Worm (Caenorhabditis elegans) whole organism, young adult: Measurements from ENCODE around the gene F57E7.4.

ENCODE experiments used
- F33H1.4 ChIP-seq: fragments of 200-800 bp; sonication (Bioruptor generic); IDR thresholded peaks from 2 replicates; pipeline ENCODE4 v1.3.6; 2022; ENCODE audit warnings: missing genetic modification reagents, missing genetic modification characterization, missing compliant biosample characterization
- F49E8.2 ChIP-seq: sonication (generic microtip); optimal IDR thresholded peaks from 3 replicates; lab custom pipeline; 2017; ENCODE audit warnings: missing genetic modification characterization, mild to moderate bottlenecking, missing compliant biosample characterization, antibody characterized with exemption, moderate library complexity; ENCODE audit not compliant: insufficient read depth
- F57C9.4 ChIP-seq: sonication (generic microtip); optimal IDR thresholded peaks from 2 replicates; lab custom pipeline; 2017; ENCODE audit warnings: mild to moderate bottlenecking, missing genetic modification characterization, missing compliant biosample characterization
- Y53G8AR.9 ChIP-seq: fragments of 200-800 bp; sonication (Bioruptor generic); conservative IDR thresholded peaks from 2 replicates; pipeline ENCODE4 v1.3.6; 2022; ENCODE audit warnings: missing genetic modification reagents, missing genetic modification characterization, missing compliant biosample characterization
- Y95B8A.8 ChIP-seq: fragments of 200-800 bp; sonication (Bioruptor generic); IDR thresholded peaks from 2 replicates; pipeline ENCODE4 v1.3.6; 2022; ENCODE audit warnings: missing genetic modification reagents, missing genetic modification characterization, missing compliant biosample characterization
- atf-7 ChIP-seq: sonication (generic microtip); optimal IDR thresholded peaks from 2 replicates; lab custom pipeline; 2017; ENCODE audit warnings: mild to moderate bottlenecking, missing genetic modification characterization, missing compliant biosample characterization
- bed-2 ChIP-seq: fragments of 200-800 bp; sonication (Bioruptor generic); IDR thresholded peaks from 2 replicates; pipeline ENCODE4 v1.3.6; 2022; ENCODE audit warnings: missing genetic modification reagents, missing genetic modification characterization, missing compliant biosample characterization
- ceh-27 ChIP-seq: fragments of 200-800 bp; sonication (Bioruptor generic); optimal IDR thresholded peaks from 2 replicates; lab custom pipeline; 2018; ENCODE audit warnings: mild to moderate bottlenecking, missing genetic modification characterization, moderate library complexity, missing compliant biosample characterization
- ceh-91 ChIP-seq: fragments of 200-800 bp; sonication (Bioruptor generic); IDR thresholded peaks from 2 replicates; pipeline ENCODE4 v1.3.6; 2022; ENCODE audit warnings: missing genetic modification reagents, missing genetic modification characterization, missing compliant biosample characterization
- die-1 ChIP-seq: sonication (generic microtip); optimal IDR thresholded peaks from 2 replicates; lab custom pipeline; 2016; ENCODE audit warnings: missing genotype, mild to moderate bottlenecking, missing genetic modification characterization, missing compliant biosample characterization
- lin-35 ChIP-seq, 3 experiments: fragments of 150-350 bp in 2 of 3; sonication (generic microtip) in 1 of 3; optimal IDR thresholded peaks; 2 replicates each; lab custom pipeline; 2014 to 2018; ENCODE audit warnings: missing biosample characterization in 3 of 3, missing genetic modification characterization in 3 of 3, missing genetic modification reagents in 3 of 3
- lir-1 ChIP-seq: fragments of 200-800 bp; sonication (Bioruptor generic); conservative IDR thresholded peaks from 2 replicates; pipeline ENCODE4 v1.3.6; 2022; ENCODE audit warnings: missing genetic modification reagents, missing genetic modification characterization, missing compliant biosample characterization
- lsy-27 ChIP-seq: sonication (generic microtip); optimal IDR thresholded peaks from 2 replicates; lab custom pipeline; 2017; ENCODE audit warnings: missing genetic modification characterization, mild to moderate bottlenecking, missing compliant biosample characterization, antibody characterized with exemption, missing genotype, borderline replicate concordance; ENCODE audit not compliant: insufficient read depth
- madf-10 ChIP-seq: sonication (generic microtip); optimal IDR thresholded peaks from 2 replicates; lab custom pipeline; 2016; ENCODE audit warnings: mild to moderate bottlenecking, missing genetic modification characterization, missing compliant biosample characterization
- madf-3 ChIP-seq: fragments of 200-800 bp; sonication (Bioruptor generic); IDR thresholded peaks from 2 replicates; pipeline ENCODE4 v1.3.6; 2022; ENCODE audit warnings: missing genetic modification reagents, missing genetic modification characterization, missing compliant biosample characterization
- snpc-4 ChIP-seq, 5 experiments: fragments of 150-350 bp in 1 of 5; sonication (generic microtip) in 4 of 5; optimal IDR thresholded peaks; 2 replicates each; lab custom pipeline; 2014 to 2018; ENCODE audit warnings: missing genetic modification characterization in 5 of 5, missing biosample characterization in 3 of 5, antibody characterized with exemption in 2 of 5, mild to moderate bottlenecking in 2 of 5, missing compliant biosample characterization in 2 of 5, missing genotype in 2 of 5, moderate library complexity in 2 of 5, missing genetic modification reagents in 1 of 5
- xnd-1 ChIP-seq: sonication (generic microtip); optimal IDR thresholded peaks from 2 replicates; lab custom pipeline; 2016; ENCODE audit warnings: missing genotype, missing genetic modification reagents, missing genetic modification characterization, missing compliant biosample characterization
- ztf-18 ChIP-seq: sonication (generic microtip); optimal IDR thresholded peaks from 2 replicates; lab custom pipeline; 2016; ENCODE audit warnings: missing genotype, mild to moderate bottlenecking, missing genetic modification characterization, missing compliant biosample characterization

The F57E7.4 gene

ce11 chrV:16435510-16435909 is 45.3 kb downstream of the F57E7.4 start, which contains the start of the genes F26D2.13 and F26D2.14:
Gene F26D2.13, minus strand, starts transcription at chrV:16435610.
Gene F26D2.14, plus strand, starts transcription at chrV:16435855.
- TF ChIP-seq atf-7 (tag; lab: Kevin White, UChicago), result no peak
- no peak for TF ChIP-seq xnd-1 (tag; lab: Kevin White, UChicago)
- no peak for TF ChIP-seq lin-35 (GFP tag; optimal IDR thresholded peaks at IDR 0.05; lab: Kevin White, UChicago)
- TF ChIP-seq die-1 (tag; lab: Kevin White, UChicago), result no peak
- TF ChIP-seq Y53G8AR.9 (GFP tag; lab: Robert Waterston, UW), result no peak
- no peak for TF ChIP-seq snpc-4 (GFP tag; optimal IDR thresholded peaks at IDR 0.05; lab: Kevin White, UChicago)
- no peak for TF ChIP-seq snpc-4 (tag; optimal IDR thresholded peaks at IDR 0.05; lab: Kevin White, UChicago)
- TF ChIP-seq madf-3 (GFP tag; lab: Robert Waterston, UW), result no peak
- TF ChIP-seq ceh-27 (GFP tag; lab: Kevin White, UChicago), result no peak
- no peak for TF ChIP-seq F33H1.4 (GFP tag; lab: Robert Waterston, UW)
- TF ChIP-seq ztf-18 (tag; lab: Kevin White, UChicago), result no peak
- no peak for TF ChIP-seq lir-1 (GFP tag; lab: Robert Waterston, UW)
- no peak for TF ChIP-seq lsy-27 (tag; lab: Kevin White, UChicago)
- no peak for TF ChIP-seq F57C9.4 (tag; lab: Kevin White, UChicago)
- no peak for TF ChIP-seq bed-2 (GFP tag; lab: Robert Waterston, UW)
- TF ChIP-seq madf-10, result no peak

- TF ChIP-seq ceh-91 (GFP tag; lab: Robert Waterston, UW), result no peak
- TF ChIP-seq F49E8.2 (tag; lab: Kevin White, UChicago), result no peak
- TF ChIP-seq Y95B8A.8, result no peak
- TF ChIP-seq, all 124 proteins: peak for 0
Observed at ce11 chrV:16433471-16433870, 47.3 kb downstream of the F57E7.4 start, which contains the start of gene clec-234. Gene clec-234, minus strand, starts transcription at chrV:16433571.
